Worm (Caenorhabditis elegans) whole organism, young adult: ENCODE measurements around the gene dmd-9.

Experiments
- B0336.3 ChIP-seq: fragments of 200-800 bp; sonication (Bioruptor generic); IDR thresholded peaks from 2 replicates; pipeline ENCODE4 v1.3.6; 2022; ENCODE audit warnings: missing genetic modification characterization, missing compliant biosample characterization
- F22D6.2 ChIP-seq: sonication (generic microtip); optimal IDR thresholded peaks from 2 replicates; lab custom pipeline; 2016; ENCODE audit warnings: mild to moderate bottlenecking, missing genetic modification characterization, missing compliant biosample characterization
- F39B2.1 ChIP-seq: fragments of 200-800 bp; sonication (Bioruptor generic); IDR thresholded peaks from 2 replicates; pipeline ENCODE4 v1.3.6; 2022; ENCODE audit warnings: missing genetic modification reagents, missing genetic modification characterization, missing compliant biosample characterization
- F52B5.7 ChIP-seq: sonication (generic microtip); optimal IDR thresholded peaks from 2 replicates; lab custom pipeline; 2016; ENCODE audit warnings: mild to moderate bottlenecking, missing genetic modification characterization, missing compliant biosample characterization
- F57A8.1 ChIP-seq: fragments of 200-800 bp; sonication (Bioruptor generic); optimal IDR thresholded peaks from 2 replicates; lab custom pipeline; 2018; ENCODE audit warnings: mild to moderate bottlenecking, missing genetic modification characterization, moderate library complexity, missing compliant biosample characterization
- F57C9.4 ChIP-seq: sonication (generic microtip); optimal IDR thresholded peaks from 2 replicates; lab custom pipeline; 2017; ENCODE audit warnings: mild to moderate bottlenecking, missing genetic modification characterization, missing compliant biosample characterization
- ama-1 ChIP-seq, 3 experiments: fragments of 150-350 bp in 1 of 3; sonication (generic microtip) in 2 of 3; optimal IDR thresholded peaks; 2 replicates each; lab custom pipeline; 2014 to 2018; ENCODE audit warnings: missing biosample characterization in 2 of 3, missing genetic modification characterization in 2 of 3, missing genetic modification reagents in 2 of 3
- aptf-2 ChIP-seq: fragments of 200-800 bp; sonication (Bioruptor generic); conservative IDR thresholded peaks from 2 replicates; pipeline ENCODE4 v1.3.6; 2022; ENCODE audit warnings: missing genetic modification reagents, missing genetic modification characterization, missing compliant biosample characterization
- atf-7 ChIP-seq: sonication (generic microtip); optimal IDR thresholded peaks from 2 replicates; lab custom pipeline; 2017; ENCODE audit warnings: mild to moderate bottlenecking, missing genetic modification characterization, missing compliant biosample characterization
- athp-1 ChIP-seq: sonication (generic microtip); optimal IDR thresholded peaks from 2 replicates; lab custom pipeline; 2017; ENCODE audit warnings: mild to moderate bottlenecking, missing genetic modification characterization, missing compliant biosample characterization
- attf-5 ChIP-seq: fragments of 200-800 bp; sonication (Bioruptor generic); optimal IDR thresholded peaks from 2 replicates; lab custom pipeline; 2018; ENCODE audit warnings: mild to moderate bottlenecking, missing genetic modification characterization, missing compliant biosample characterization
- bed-1 ChIP-seq: fragments of 200-800 bp; sonication (Bioruptor generic); IDR thresholded peaks from 2 replicates; pipeline ENCODE4 v1.3.6; 2022; ENCODE audit warnings: missing genetic modification reagents, missing genetic modification characterization, missing compliant biosample characterization
- cebp-1 ChIP-seq, 2 experiments: fragments of 200-800 bp in 1 of 2; sonication (Bioruptor generic) in 1 of 2; sonication (generic microtip) in 1 of 2; IDR thresholded peaks in 1 of 2; optimal IDR thresholded peaks in 1 of 2; 2 replicates each; pipeline versions ENCODE4 v1.3.6 to Lab custom; 2017 to 2022; ENCODE audit warnings: missing compliant biosample characterization in 2 of 2, missing genetic modification characterization in 2 of 2, mild to moderate bottlenecking in 1 of 2, missing genetic modification reagents in 1 of 2, moderate library complexity in 1 of 2
- ceh-100 ChIP-seq: fragments of 200-800 bp; sonication (Bioruptor generic); IDR thresholded peaks from 2 replicates; pipeline ENCODE4 v1.3.6; 2022; ENCODE audit warnings: missing genetic modification reagents, missing genetic modification characterization, missing compliant biosample characterization
- ceh-40 ChIP-seq: fragments of 200-800 bp; sonication (Bioruptor generic); IDR thresholded peaks from 2 replicates; pipeline ENCODE4 v1.3.6; 2022; ENCODE audit warnings: missing genetic modification characterization, missing compliant biosample characterization
- die-1 ChIP-seq: sonication (generic microtip); optimal IDR thresholded peaks from 2 replicates; lab custom pipeline; 2016; ENCODE audit warnings: missing genotype, mild to moderate bottlenecking, missing genetic modification characterization, missing compliant biosample characterization
- dox-1 ChIP-seq: fragments of 200-800 bp; sonication (Bioruptor generic); IDR thresholded peaks from 2 replicates; pipeline ENCODE4 v1.3.6; 2022; ENCODE audit warnings: missing genetic modification reagents, missing genetic modification characterization, missing compliant biosample characterization
- dpff-1 ChIP-seq: sonication (generic microtip); optimal IDR thresholded peaks from 2 replicates; lab custom pipeline; 2017; ENCODE audit warnings: mild to moderate bottlenecking, missing genetic modification characterization, missing compliant biosample characterization
- efl-1 ChIP-seq: fragments of 150-350 bp; optimal IDR thresholded peaks from 2 replicates; lab custom pipeline; 2014; ENCODE audit warnings: missing biosample characterization, missing genetic modification reagents, missing genetic modification characterization
- egrh-3 ChIP-seq: fragments of 200-800 bp; sonication (Bioruptor generic); IDR thresholded peaks from 2 replicates; pipeline ENCODE4 v1.3.6; 2022; ENCODE audit warnings: missing genetic modification reagents, missing genetic modification characterization, missing compliant biosample characterization
- ets-4 ChIP-seq: fragments of 200-800 bp; sonication (Bioruptor generic); optimal IDR thresholded peaks from 2 replicates; lab custom pipeline; 2018; ENCODE audit warnings: mild to moderate bottlenecking, missing genetic modification characterization, missing compliant biosample characterization
- him-1 ChIP-seq: sonication (generic microtip); optimal IDR thresholded peaks from 2 replicates; lab custom pipeline; 2016; ENCODE audit warnings: missing genotype, missing genetic modification reagents, missing genetic modification characterization, missing compliant biosample characterization
- hlh-12 ChIP-seq: sonication (generic microtip); optimal IDR thresholded peaks from 2 replicates; lab custom pipeline; 2016; ENCODE audit warnings: missing genetic modification characterization, missing compliant biosample characterization
- hmg-1.2 ChIP-seq: fragments of 200-800 bp; sonication (Bioruptor generic); IDR thresholded peaks from 2 replicates; pipeline ENCODE4 v1.3.6; 2022; ENCODE audit warnings: missing genetic modification reagents, missing genetic modification characterization, missing compliant biosample characterization
- hmg-20 ChIP-seq: fragments of 200-800 bp; sonication (Bioruptor generic); IDR thresholded peaks from 2 replicates; pipeline ENCODE4 v1.3.6; 2022; ENCODE audit warnings: missing genetic modification reagents, missing genetic modification characterization, missing compliant biosample characterization
- let-526 ChIP-seq: fragments of 200-800 bp; sonication (Bioruptor generic); IDR thresholded peaks from 2 replicates; pipeline ENCODE4 v1.3.6; 2022; ENCODE audit warnings: missing genetic modification reagents, missing genetic modification characterization, missing compliant biosample characterization
- let-607 ChIP-seq, 2 experiments: fragments of 200-800 bp in 1 of 2; sonication (Bioruptor generic) in 1 of 2; sonication (generic microtip) in 1 of 2; optimal IDR thresholded peaks; 2 replicates each; lab custom pipeline; 2016 to 2018; ENCODE audit warnings: mild to moderate bottlenecking in 2 of 2, missing compliant biosample characterization in 2 of 2, missing genetic modification characterization in 2 of 2, moderate library complexity in 2 of 2, missing genotype in 1 of 2
- lin-35 ChIP-seq, 3 experiments: fragments of 150-350 bp in 2 of 3; sonication (generic microtip) in 1 of 3; optimal IDR thresholded peaks; 2 replicates each; lab custom pipeline; 2014 to 2018; ENCODE audit warnings: missing biosample characterization in 3 of 3, missing genetic modification characterization in 3 of 3, missing genetic modification reagents in 3 of 3
- lsl-1 ChIP-seq: fragments of 200-800 bp; sonication (Bioruptor generic); optimal IDR thresholded peaks from 2 replicates; lab custom pipeline; 2018; ENCODE audit warnings: mild to moderate bottlenecking, missing genetic modification characterization, moderate library complexity, missing compliant biosample characterization
- madf-10 ChIP-seq: sonication (generic microtip); optimal IDR thresholded peaks from 2 replicates; lab custom pipeline; 2016; ENCODE audit warnings: mild to moderate bottlenecking, missing genetic modification characterization, missing compliant biosample characterization
- mel-28 ChIP-seq: sonication (generic microtip); optimal IDR thresholded peaks from 2 replicates; lab custom pipeline; 2016; ENCODE audit warnings: borderline replicate concordance, mild to moderate bottlenecking, missing genetic modification characterization, missing compliant biosample characterization
- nfyb-1 ChIP-seq: fragments of 200-800 bp; sonication (Bioruptor generic); IDR thresholded peaks from 2 replicates; pipeline ENCODE4 v1.3.6; 2022; ENCODE audit warnings: missing genetic modification reagents, missing genetic modification characterization, missing compliant biosample characterization
- nhr-27 ChIP-seq: fragments of 200-800 bp; sonication (Bioruptor generic); optimal IDR thresholded peaks from 2 replicates; lab custom pipeline; 2018; ENCODE audit warnings: mild to moderate bottlenecking, missing genetic modification characterization, moderate library complexity, missing compliant biosample characterization
- nhr-80 ChIP-seq: sonication (generic microtip); optimal IDR thresholded peaks from 2 replicates; lab custom pipeline; 2016; ENCODE audit warnings: missing genetic modification characterization, missing compliant biosample characterization
- pbrm-1 ChIP-seq: fragments of 200-800 bp; sonication (Bioruptor generic); IDR thresholded peaks from 2 replicates; pipeline ENCODE4 v1.3.6; 2022; ENCODE audit warnings: missing genetic modification reagents, missing genetic modification characterization, missing compliant biosample characterization
- pha-4 ChIP-seq: fragments of 150-350 bp; sonication (generic microtip); optimal IDR thresholded peaks from 2 replicates; lab custom pipeline; 2014; ENCODE audit warnings: missing biosample characterization, missing genetic modification reagents, missing genetic modification characterization
- rpc-1 ChIP-seq, 2 experiments: fragments of 150-350 bp in 1 of 2; sonication (generic microtip) in 1 of 2; optimal IDR thresholded peaks; 2 replicates each; lab custom pipeline; 2014 to 2018; ENCODE audit warnings: missing biosample characterization in 1 of 2, missing genetic modification characterization in 1 of 2, missing genetic modification reagents in 1 of 2, missing genotype in 1 of 2
- sdz-38 ChIP-seq: sonication (generic microtip); optimal IDR thresholded peaks from 2 replicates; lab custom pipeline; 2016; ENCODE audit warnings: missing genotype, missing genetic modification characterization, missing compliant biosample characterization
- snpc-1.3 ChIP-seq: sonication (generic microtip); optimal IDR thresholded peaks from 2 replicates; lab custom pipeline; 2017; ENCODE audit warnings: missing genetic modification characterization, mild to moderate bottlenecking, missing compliant biosample characterization, antibody characterized with exemption, moderate library complexity, missing genotype, missing genetic modification reagents; ENCODE audit not compliant: insufficient read depth
- snpc-4 ChIP-seq, 5 experiments: fragments of 150-350 bp in 1 of 5; sonication (generic microtip) in 4 of 5; optimal IDR thresholded peaks; 2 replicates each; lab custom pipeline; 2014 to 2018; ENCODE audit warnings: missing genetic modification characterization in 5 of 5, missing biosample characterization in 3 of 5, antibody characterized with exemption in 2 of 5, mild to moderate bottlenecking in 2 of 5, missing compliant biosample characterization in 2 of 5, missing genotype in 2 of 5, moderate library complexity in 2 of 5, missing genetic modification reagents in 1 of 5
- sptf-2 ChIP-seq: fragments of 200-800 bp; sonication (Bioruptor generic); optimal IDR thresholded peaks from 2 replicates; lab custom pipeline; 2018; ENCODE audit warnings: mild to moderate bottlenecking, missing genetic modification characterization, missing compliant biosample characterization
- tbp1 ChIP-seq: fragments of 200-800 bp; sonication (Bioruptor generic); optimal IDR thresholded peaks from 2 replicates; lab custom pipeline; 2018; ENCODE audit warnings: mild to moderate bottlenecking, missing genetic modification characterization, missing compliant biosample characterization
- tlf-1 ChIP-seq: fragments of 200-800 bp; sonication (Bioruptor generic); optimal IDR thresholded peaks from 2 replicates; lab custom pipeline; 2018; ENCODE audit warnings: mild to moderate bottlenecking, missing genetic modification characterization, missing compliant biosample characterization
- zfh-2 ChIP-seq: fragments of 200-800 bp; sonication (Bioruptor generic); conservative IDR thresholded peaks from 2 replicates; pipeline ENCODE4 v1.3.6; 2022; ENCODE audit warnings: missing genetic modification reagents, missing genetic modification characterization, missing compliant biosample characterization
- ztf-22 ChIP-seq: fragments of 200-800 bp; sonication (Bioruptor generic); optimal IDR thresholded peaks from 2 replicates; lab custom pipeline; 2018; ENCODE audit warnings: mild to moderate bottlenecking, missing genetic modification characterization, moderate library complexity, missing compliant biosample characterization

The dmd-9 gene

DNA sequence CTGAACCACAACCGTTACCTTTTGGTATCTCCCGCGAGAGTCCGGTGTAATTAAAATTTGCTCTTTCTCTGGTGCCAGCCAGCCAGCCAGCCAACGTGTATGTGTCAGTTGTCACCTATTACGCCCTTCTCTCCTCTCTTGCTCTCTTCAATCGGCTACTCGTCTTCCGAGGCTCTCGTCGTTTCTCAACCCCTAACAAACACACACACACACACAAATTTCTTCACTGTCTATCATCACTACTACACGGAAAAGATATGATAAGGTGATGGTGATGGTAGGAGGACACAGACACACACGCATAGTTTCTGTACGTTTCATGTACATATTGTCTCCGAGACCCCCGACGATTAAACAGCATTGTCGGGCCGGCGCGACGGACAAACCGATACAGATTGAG lies 22.7 kb downstream of the dmd-9 start:
- no peak for TF ChIP-seq snpc-4 (GFP tag; optimal IDR thresholded peaks at IDR 0.05; lab: Kevin White, UChicago)
- TF ChIP-seq snpc-4 (tag; optimal IDR thresholded peaks at IDR 0.05; lab: Kevin White, UChicago), result no peak
- no peak for TF ChIP-seq pbrm-1 (GFP tag; lab: Robert Waterston, UW)
- TF ChIP-seq ceh-40 (GFP tag; lab: Robert Waterston, UW), result no peak
- TF ChIP-seq ama-1 (optimal IDR thresholded peaks at IDR 0.05; lab: Kevin White, UChicago), result no peak
- TF ChIP-seq ama-1 (GFP tag; optimal IDR thresholded peaks at IDR 0.05; lab: Kevin White, UChicago), result no peak
- no peak for TF ChIP-seq hlh-12 (tag; lab: Kevin White, UChicago)
- no peak for TF ChIP-seq lsl-1 (GFP tag; lab: Kevin White, UChicago)
- TF ChIP-seq madf-10, result no peak
- TF ChIP-seq snpc-1.3, result no peak
- no peak for TF ChIP-seq bed-1 (GFP tag; lab: Robert Waterston, UW)
- no peak for TF ChIP-seq egrh-3 (GFP tag; lab: Robert Waterston, UW)
- TF ChIP-seq die-1, result no peak
- TF ChIP-seq dox-1 (GFP tag; lab: Robert Waterston, UW), result no peak
- TF ChIP-seq dpff-1 (tag; lab: Kevin White, UChicago), result no peak
- TF ChIP-seq him-1 (tag; lab: Kevin White, UChicago), result no peak
- no peak for TF ChIP-seq F57C9.4 (tag; lab: Kevin White, UChicago)
- no peak for TF ChIP-seq F52B5.7 (tag; lab: Kevin White, UChicago)
- TF ChIP-seq B0336.3, result no peak
- TF ChIP-seq zfh-2, result 0 out of 2 replicates have a peak, but pooled peaks have one; percentile 12
- no peak for TF ChIP-seq F39B2.1 (GFP tag; lab: Robert Waterston, UW)
- TF ChIP-seq tlf-1 (GFP tag; lab: Kevin White, UChicago), result no peak
- TF ChIP-seq ceh-100, result no peak
- TF ChIP-seq attf-5 (GFP tag; lab: Kevin White, UChicago), result peak; percentile 6
- TF ChIP-seq F57A8.1 (GFP tag; lab: Kevin White, UChicago), result no peak
- no peak for TF ChIP-seq pha-4 (tag; lab: Kevin White, UChicago)
- no peak for TF ChIP-seq cebp-1 (GFP tag; IDR thresholded peaks at IDR 0.05; lab: Robert Waterston, UW)
- peak; percentile 17 for TF ChIP-seq cebp-1 (tag; optimal IDR thresholded peaks at IDR 0.05; lab: Kevin White, UChicago)
- TF ChIP-seq let-526 (GFP tag; lab: Robert Waterston, UW), result no peak
- peak; percentile 29 for TF ChIP-seq ets-4 (GFP tag; lab: Kevin White, UChicago)
- TF ChIP-seq let-607 (tag; optimal IDR thresholded peaks at IDR 0.05; lab: Kevin White, UChicago), result peak; percentile 20 to 76
- no peak for TF ChIP-seq sptf-2 (GFP tag; lab: Kevin White, UChicago)
- no peak for TF ChIP-seq efl-1 (GFP tag; lab: Kevin White, UChicago)
- TF ChIP-seq nhr-80 (tag; lab: Kevin White, UChicago), result peak; percentile 85
- TF ChIP-seq nhr-27 (tag; lab: Kevin White, UChicago), result no peak
- no peak for TF ChIP-seq F22D6.2
- no peak for TF ChIP-seq mel-28 (tag; lab: Kevin White, UChicago)
- no peak for TF ChIP-seq atf-7 (tag; lab: Kevin White, UChicago)
- no peak for TF ChIP-seq tbp1 (GFP tag; lab: Kevin White, UChicago)

DNA sequence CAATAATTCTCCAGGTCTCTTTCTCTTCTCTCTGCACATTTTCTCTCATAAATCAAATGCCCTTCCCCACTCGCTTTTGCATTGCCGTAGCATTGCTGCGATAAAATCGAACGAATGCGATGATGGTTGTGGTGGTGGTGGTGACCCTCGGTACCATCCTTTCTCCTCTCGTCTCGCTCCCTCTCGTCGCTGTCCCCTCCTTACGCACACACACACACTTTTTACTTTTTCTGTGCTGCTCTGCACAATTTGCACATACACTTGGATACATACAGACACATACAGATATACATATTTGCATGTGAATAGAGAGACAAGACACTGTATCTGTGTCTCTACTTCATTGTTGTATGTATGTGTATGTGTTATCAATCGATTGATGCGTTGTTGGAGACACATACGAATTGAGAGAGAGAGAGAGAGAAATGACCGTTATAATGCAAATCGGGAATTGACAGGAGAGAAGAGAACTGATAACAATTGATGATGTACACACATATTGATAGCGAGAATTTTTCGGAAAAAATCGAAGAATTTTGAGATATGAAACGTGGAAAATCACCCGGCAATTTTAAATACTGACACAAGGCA lies 26.7 kb downstream of the dmd-9 start:
- peak; percentile 54; the same call in 1 of the 2 replicates for TF ChIP-seq zfh-2
- no peak for TF ChIP-seq rpc-1 (optimal IDR thresholded peaks at IDR 0.05; lab: Kevin White, UChicago)
- TF ChIP-seq rpc-1 (tag; optimal IDR thresholded peaks at IDR 0.05; lab: Kevin White, UChicago), result no peak
- no peak for TF ChIP-seq athp-1 (tag; lab: Kevin White, UChicago)
- no peak for TF ChIP-seq ama-1 (optimal IDR thresholded peaks at IDR 0.05; lab: Kevin White, UChicago)
- TF ChIP-seq ama-1 (GFP tag; optimal IDR thresholded peaks at IDR 0.05; lab: Kevin White, UChicago), result no peak
- TF ChIP-seq sdz-38 (tag; lab: Kevin White, UChicago), result no peak
- no peak for TF ChIP-seq lin-35 (GFP tag; optimal IDR thresholded peaks at IDR 0.05; lab: Kevin White, UChicago)
- TF ChIP-seq hmg-1.2 (GFP tag; lab: Robert Waterston, UW), result peak; percentile 52
- no peak for TF ChIP-seq tlf-1 (GFP tag; lab: Kevin White, UChicago)
- TF ChIP-seq nhr-80 (tag; lab: Kevin White, UChicago), result peak; percentile 98
- no peak for TF ChIP-seq F57C9.4 (tag; lab: Kevin White, UChicago)
- TF ChIP-seq snpc-1.3, result no peak
- TF ChIP-seq egrh-3 (GFP tag; lab: Robert Waterston, UW), result no peak
- no peak for TF ChIP-seq nfyb-1 (GFP tag; lab: Robert Waterston, UW)
- TF ChIP-seq aptf-2 (GFP tag; lab: Robert Waterston, UW), result no peak
- TF ChIP-seq hmg-20 (GFP tag; lab: Robert Waterston, UW), result no peak
- TF ChIP-seq cebp-1 (GFP tag; IDR thresholded peaks at IDR 0.05; lab: Robert Waterston, UW), result no peak
- peak; percentile 60 for TF ChIP-seq cebp-1 (tag; optimal IDR thresholded peaks at IDR 0.05; lab: Kevin White, UChicago)
- TF ChIP-seq ztf-22 (GFP tag; lab: Kevin White, UChicago), result no peak
